Worm (Caenorhabditis elegans): ENCODE results near the gene cut-4.

ce11 chrII:10452620-10453019, 16.7 kb downstream of the cut-4 start, which contains the start of gene ZK673.4:
- TF ChIP-seq mab-5 (tag; optimal IDR thresholded peaks at IDR 0.05) = no peak
- no peak for TF ChIP-seq unc-39 (tag; optimal IDR thresholded peaks at IDR 0.05)
- TF ChIP-seq ceh-43 (GFP tag; optimal IDR thresholded peaks at IDR 0.05) = no peak
- no peak for TF ChIP-seq snpc-4 (tag; optimal IDR thresholded peaks at IDR 0.05)
- no peak for TF ChIP-seq nhr-28 (tag; optimal IDR thresholded peaks at IDR 0.05)
- no peak for TF ChIP-seq elt-3 (tag; optimal IDR thresholded peaks at IDR 0.05)
- no peak for TF ChIP-seq pha-4 (tag; optimal IDR thresholded peaks at IDR 0.05)
